Fruit fly (Drosophila melanogaster) whole organism: Measurements from ENCODE around the gene CG43886.

Experiments
- CG8478 ChIP-seq: fragments of >200 bp; optimal IDR thresholded peaks from 2 replicates; lab custom pipeline; 2018; ENCODE audit warnings: inconsistent platforms
- psq ChIP-seq: fragments of >200 bp; optimal IDR thresholded peaks from 2 replicates; lab custom pipeline; 2017

DNA sequence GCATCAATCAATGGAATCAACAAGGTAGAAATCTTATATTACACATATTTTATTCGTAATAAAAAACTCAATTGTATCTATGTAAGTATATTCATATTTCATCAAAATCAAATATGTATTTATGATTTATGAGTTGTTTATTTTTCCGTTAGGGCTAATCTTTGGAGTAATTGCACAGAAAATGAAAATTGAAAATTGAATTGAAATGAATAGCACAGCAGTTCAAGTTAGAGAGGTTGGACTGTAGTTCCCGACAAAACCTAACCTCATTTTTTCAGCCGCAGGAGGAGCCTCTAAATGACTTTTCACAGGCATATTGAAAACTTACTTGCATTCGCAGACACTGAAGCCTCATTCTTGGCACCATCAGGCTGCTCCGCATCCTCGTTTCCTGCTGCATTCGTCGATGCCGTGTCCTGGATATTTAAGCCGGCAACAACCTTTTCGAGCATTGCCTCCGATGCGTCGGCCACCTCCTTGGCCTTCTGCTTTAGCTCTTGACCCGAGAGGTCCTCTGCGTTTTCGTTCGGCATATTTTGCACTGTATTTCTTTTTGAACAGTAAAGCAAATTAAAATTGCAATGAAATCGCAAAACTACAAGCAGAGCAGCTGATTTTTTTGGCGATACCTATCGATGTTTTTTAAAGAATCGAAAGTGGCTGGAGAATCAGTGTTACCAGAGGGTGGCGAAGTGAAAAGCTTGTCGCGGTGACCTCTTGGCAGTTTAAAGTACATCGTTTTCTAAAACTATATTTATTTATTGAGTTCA, 18.4 kb upstream of the CG43886 start, which contains the start of gene Nmt:
- TF ChIP-seq CG8478 (no peak), psq (lab: Kevin White, UChicago) (no peak)
